Worm (Caenorhabditis elegans) whole organism, L2 larva: ENCODE data around the gene ceh-90.

Experiments used
- ZK546.5 ChIP-seq: sonication (generic microtip); optimal IDR thresholded peaks from 2 replicates; lab custom pipeline; 2017; ENCODE audit warnings: missing biosample characterization, missing genetic modification characterization
- ama-1 ChIP-seq: fragments of 150-350 bp; optimal IDR thresholded peaks from 2 replicates; lab custom pipeline; 2018; ENCODE audit warnings: inconsistent platforms
- elt-3 ChIP-seq: sonication (generic microtip); optimal IDR thresholded peaks from 2 replicates; lab custom pipeline; 2017; ENCODE audit warnings: missing biosample characterization, missing genetic modification characterization
- mdl-1 ChIP-seq, 2 experiments: fragments of 150-350 bp in 1 of 2; sonication (generic microtip) in 1 of 2; optimal IDR thresholded peaks; 2 replicates each; lab custom pipeline; 2017; ENCODE audit warnings: missing biosample characterization in 2 of 2, missing genetic modification characterization in 2 of 2
- nhr-10 ChIP-seq: sonication (generic microtip); optimal IDR thresholded peaks from 2 replicates; lab custom pipeline; 2017; ENCODE audit warnings: missing biosample characterization, missing genetic modification characterization
- nhr-12 ChIP-seq: fragments of 150-350 bp; optimal IDR thresholded peaks from 2 replicates; lab custom pipeline; 2014; ENCODE audit warnings: missing biosample characterization, missing genetic modification characterization
- nhr-77 ChIP-seq: fragments of 150-350 bp; optimal IDR thresholded peaks from 2 replicates; lab custom pipeline; 2014; ENCODE audit warnings: missing biosample characterization, missing genetic modification characterization
- peb-1 ChIP-seq: fragments of 150-350 bp; optimal IDR thresholded peaks from 2 replicates; lab custom pipeline; 2014; ENCODE audit warnings: missing biosample characterization, missing genetic modification characterization
- snpc-4 ChIP-seq: fragments of 150-350 bp; optimal IDR thresholded peaks from 2 replicates; lab custom pipeline; 2014; ENCODE audit warnings: missing biosample characterization, missing genetic modification characterization
- unc-39 ChIP-seq: fragments of 150-350 bp; optimal IDR thresholded peaks from 2 replicates; lab custom pipeline; 2014; ENCODE audit warnings: missing biosample characterization, missing genetic modification characterization
- zag-1 ChIP-seq: fragments of 150-350 bp; optimal IDR thresholded peaks from 2 replicates; lab custom pipeline; 2014; ENCODE audit warnings: missing biosample characterization, missing genetic modification characterization
- ztf-1 ChIP-seq: fragments of 200-800 bp; sonication (Bioruptor generic); conservative IDR thresholded peaks from 2 replicates; pipeline ENCODE4 v1.3.6; 2022; ENCODE audit warnings: missing genetic modification characterization, missing compliant biosample characterization

ce11 chrX:14141344-14141841 is 15.4 kb downstream of the ceh-90 start:
- TF ChIP-seq nhr-10 (tag; lab: Kevin White, UChicago), result no peak
- no peak for TF ChIP-seq mdl-1 (tag; optimal IDR thresholded peaks at IDR 0.05; lab: Kevin White, UChicago)
- TF ChIP-seq ZK546.5, result no peak
- TF ChIP-seq nhr-12, result no peak
- no peak for TF ChIP-seq ztf-1 (GFP tag; lab: Robert Waterston, UW)
- TF ChIP-seq unc-39 (tag; lab: Kevin White, UChicago), result no peak
- no peak for TF ChIP-seq snpc-4
- no peak for TF ChIP-seq zag-1
- no peak for TF ChIP-seq peb-1 (tag; lab: Kevin White, UChicago)
- TF ChIP-seq nhr-77 (tag; lab: Kevin White, UChicago), result no peak
- TF ChIP-seq elt-3 (tag; lab: Kevin White, UChicago), result no peak
- TF ChIP-seq ama-1, result no peak
